Worm (Caenorhabditis elegans) whole organism, L1 larva: ENCODE data around the gene twk-16.

Experiments used
- C04F5.9 ChIP-seq: sonication (generic microtip); optimal IDR thresholded peaks from 2 replicates; lab custom pipeline; 2016; ENCODE audit warnings: missing genetic modification characterization, missing compliant biosample characterization
- alr-1 ChIP-seq: fragments of 200-800 bp; sonication (Bioruptor generic); optimal IDR thresholded peaks from 2 replicates; lab custom pipeline; 2018; ENCODE audit warnings: borderline replicate concordance, mild to moderate bottlenecking, missing genetic modification characterization, missing compliant biosample characterization
- blmp-1 ChIP-seq: fragments of 150-350 bp; optimal IDR thresholded peaks from 2 replicates; lab custom pipeline; 2014; ENCODE audit warnings: missing biosample characterization, missing genetic modification characterization
- ceh-8 ChIP-seq: fragments of 200-800 bp; sonication (Bioruptor generic); optimal IDR thresholded peaks from 2 replicates; lab custom pipeline; 2018; ENCODE audit warnings: mild to moderate bottlenecking, missing genetic modification characterization, moderate library complexity, missing compliant biosample characterization
- ceh-82 ChIP-seq, 3 experiments: fragments of 150-350 bp in 1 of 3; sonication (generic microtip) in 2 of 3; optimal IDR thresholded peaks; 2 replicates each; lab custom pipeline; 2014 to 2017; ENCODE audit warnings: missing biosample characterization in 3 of 3, missing genetic modification characterization in 3 of 3
- ceh-88 ChIP-seq: fragments of 200-800 bp; sonication (Bioruptor generic); IDR thresholded peaks from 2 replicates; pipeline ENCODE4 v1.3.6; 2022; ENCODE audit warnings: missing genetic modification characterization, missing compliant biosample characterization
- efl-1 ChIP-seq, 4 experiments: fragments of 150-350 bp; optimal IDR thresholded peaks in 3 of 4; peaks in 1 of 4; 1 replicate in 1 of 4; 2 replicates in 3 of 4; lab custom pipeline; 2014; ENCODE audit warnings: missing biosample characterization in 2 of 4, missing genetic modification characterization in 2 of 4, missing genetic modification reagents in 2 of 4
- elt-2 ChIP-seq: sonication (generic microtip); optimal IDR thresholded peaks from 2 replicates; lab custom pipeline; 2016; ENCODE audit warnings: missing genetic modification characterization, mild to moderate bottlenecking, inconsistent platforms, missing compliant biosample characterization, missing genetic modification reagents
- elt-3 ChIP-seq, 6 experiments: fragments of 150-350 bp in 1 of 6; sonication (generic microtip); optimal IDR thresholded peaks; 2 replicates each; lab custom pipeline; 2017 to 2018; ENCODE audit warnings: missing biosample characterization in 6 of 6, missing genetic modification characterization in 6 of 6, inconsistent platforms in 1 of 6
- fkh-4 ChIP-seq: sonication (generic microtip); optimal IDR thresholded peaks from 2 replicates; lab custom pipeline; 2016; ENCODE audit warnings: missing compliant biosample characterization, missing genetic modification characterization, borderline replicate concordance
- fos-1 ChIP-seq: fragments of 150-350 bp; optimal IDR thresholded peaks from 2 replicates; lab custom pipeline; 2014; ENCODE audit warnings: missing biosample characterization, missing genetic modification characterization
- hlh-17 ChIP-seq: fragments of 200-800 bp; sonication (Bioruptor generic); optimal IDR thresholded peaks from 2 replicates; lab custom pipeline; 2018; ENCODE audit warnings: missing genetic modification characterization, mild to moderate bottlenecking, missing compliant biosample characterization, moderate library complexity, borderline replicate concordance
- hpl-2 ChIP-seq: fragments of 150-350 bp; optimal IDR thresholded peaks from 2 replicates; lab custom pipeline; 2014; ENCODE audit warnings: missing biosample characterization, missing genetic modification reagents, missing genetic modification characterization
- irx-1 ChIP-seq: sonication (generic microtip); optimal IDR thresholded peaks from 2 replicates; lab custom pipeline; 2016; ENCODE audit warnings: missing genetic modification characterization, missing compliant biosample characterization
- jun-1 ChIP-seq: fragments of 150-350 bp; optimal IDR thresholded peaks from 2 replicates; lab custom pipeline; 2014; ENCODE audit warnings: missing biosample characterization, missing genetic modification reagents, missing genetic modification characterization
- lin-14 ChIP-seq: fragments of 200-800 bp; sonication (Bioruptor generic); optimal IDR thresholded peaks from 2 replicates; lab custom pipeline; 2018; ENCODE audit warnings: mild to moderate bottlenecking, missing genetic modification characterization, moderate library complexity, missing compliant biosample characterization
- lin-35 ChIP-seq, 2 experiments: fragments of 150-350 bp; optimal IDR thresholded peaks; 2 replicates each; lab custom pipeline; 2014; ENCODE audit warnings: missing biosample characterization in 2 of 2, missing genetic modification characterization in 2 of 2, missing genetic modification reagents in 2 of 2
- lin-39 ChIP-seq: fragments of 150-350 bp; optimal IDR thresholded peaks from 2 replicates; lab custom pipeline; 2014; ENCODE audit warnings: missing biosample characterization, missing genetic modification reagents, missing genetic modification characterization
- lir-3 ChIP-seq: sonication (generic microtip); optimal IDR thresholded peaks from 2 replicates; lab custom pipeline; 2016; ENCODE audit warnings: mild to moderate bottlenecking, missing genetic modification characterization, moderate library complexity, missing compliant biosample characterization; ENCODE audit not compliant: poor library complexity
- mdl-1 ChIP-seq, 2 experiments: fragments of 150-350 bp; optimal IDR thresholded peaks; 2 replicates each; lab custom pipeline; 2014 to 2017; ENCODE audit warnings: missing biosample characterization in 2 of 2, missing genetic modification characterization in 2 of 2, inconsistent platforms in 1 of 2
- mef-2 ChIP-seq: fragments of 150-350 bp; optimal IDR thresholded peaks from 2 replicates; lab custom pipeline; 2014; ENCODE audit warnings: missing biosample characterization, missing genetic modification characterization
- mep-1 ChIP-seq: fragments of 150-350 bp; optimal IDR thresholded peaks from 2 replicates; lab custom pipeline; 2014; ENCODE audit warnings: missing biosample characterization, missing genetic modification characterization
- nhr-11 ChIP-seq: fragments of 150-350 bp; optimal IDR thresholded peaks from 2 replicates; lab custom pipeline; 2014; ENCODE audit warnings: missing biosample characterization, missing genetic modification characterization
- nhr-20 ChIP-seq: sonication (generic microtip); optimal IDR thresholded peaks from 2 replicates; lab custom pipeline; 2016; ENCODE audit warnings: mild to moderate bottlenecking, missing genetic modification characterization, missing compliant biosample characterization
- nhr-237 ChIP-seq: fragments of 150-350 bp; optimal IDR thresholded peaks from 2 replicates; lab custom pipeline; 2014; ENCODE audit warnings: missing biosample characterization, missing genetic modification characterization
- nhr-47 ChIP-seq: sonication (generic microtip); optimal IDR thresholded peaks from 2 replicates; lab custom pipeline; 2016; ENCODE audit warnings: mild to moderate bottlenecking, missing genetic modification characterization, moderate library complexity, missing compliant biosample characterization
- nhr-71 ChIP-seq: sonication (generic microtip); optimal IDR thresholded peaks from 2 replicates; lab custom pipeline; 2016; ENCODE audit warnings: mild to moderate bottlenecking, missing genetic modification characterization, moderate library complexity, missing compliant biosample characterization
- nhr-76 ChIP-seq: sonication (generic microtip); optimal IDR thresholded peaks from 2 replicates; lab custom pipeline; 2017; ENCODE audit warnings: missing biosample characterization, missing genetic modification characterization
- nhr-77 ChIP-seq: fragments of 150-350 bp; optimal IDR thresholded peaks from 2 replicates; lab custom pipeline; 2014; ENCODE audit warnings: missing biosample characterization, missing genetic modification characterization
- nhr-84 ChIP-seq: sonication (generic microtip); optimal IDR thresholded peaks from 2 replicates; lab custom pipeline; 2017; ENCODE audit warnings: missing biosample characterization, missing genetic modification characterization
- nhr-85 ChIP-seq: sonication (generic microtip); peaks from one replicate; lab custom pipeline; 2016; ENCODE audit warnings: missing genetic modification characterization, inconsistent platforms, missing compliant biosample characterization
- nhr-90 ChIP-seq: sonication (generic microtip); optimal IDR thresholded peaks from 2 replicates; lab custom pipeline; 2016; ENCODE audit warnings: mild to moderate bottlenecking, missing genetic modification characterization, missing compliant biosample characterization; ENCODE audit not compliant: poor library complexity
- pax-3 ChIP-seq: fragments of 200-800 bp; sonication (Bioruptor generic); optimal IDR thresholded peaks from 2 replicates; lab custom pipeline; 2018; ENCODE audit warnings: mild to moderate bottlenecking, missing genetic modification characterization, moderate library complexity, missing compliant biosample characterization
- pqm-1 ChIP-seq: sonication (generic microtip); optimal IDR thresholded peaks from 3 replicates; lab custom pipeline; 2017; ENCODE audit warnings: missing biosample characterization, missing genetic modification characterization
- rnt-1 ChIP-seq: sonication (generic microtip); optimal IDR thresholded peaks from 2 replicates; lab custom pipeline; 2016; ENCODE audit warnings: mild to moderate bottlenecking, missing genetic modification characterization, moderate library complexity, missing compliant biosample characterization
- skn-1 ChIP-seq: fragments of 150-350 bp; optimal IDR thresholded peaks from 2 replicates; lab custom pipeline; 2014; ENCODE audit warnings: missing biosample characterization, missing genetic modification characterization
- snpc-4 ChIP-seq: fragments of 150-350 bp; optimal IDR thresholded peaks from 2 replicates; lab custom pipeline; 2014; ENCODE audit warnings: missing biosample characterization, missing genetic modification characterization
- snu-23 ChIP-seq: sonication (generic microtip); optimal IDR thresholded peaks from 2 replicates; lab custom pipeline; 2016; ENCODE audit warnings: missing genetic modification characterization, missing compliant biosample characterization
- sup-37 ChIP-seq: fragments of 200-800 bp; sonication (Bioruptor generic); optimal IDR thresholded peaks from 2 replicates; lab custom pipeline; 2018; ENCODE audit warnings: mild to moderate bottlenecking, missing genetic modification characterization, missing compliant biosample characterization
- tbx-2 ChIP-seq: sonication (generic microtip); optimal IDR thresholded peaks from 2 replicates; lab custom pipeline; 2016; ENCODE audit warnings: missing genetic modification characterization, missing compliant biosample characterization
- ztf-4 ChIP-seq: fragments of 150-350 bp; optimal IDR thresholded peaks from 2 replicates; lab custom pipeline; 2014; ENCODE audit warnings: missing biosample characterization, missing genetic modification characterization

The twk-16 gene

DNA sequence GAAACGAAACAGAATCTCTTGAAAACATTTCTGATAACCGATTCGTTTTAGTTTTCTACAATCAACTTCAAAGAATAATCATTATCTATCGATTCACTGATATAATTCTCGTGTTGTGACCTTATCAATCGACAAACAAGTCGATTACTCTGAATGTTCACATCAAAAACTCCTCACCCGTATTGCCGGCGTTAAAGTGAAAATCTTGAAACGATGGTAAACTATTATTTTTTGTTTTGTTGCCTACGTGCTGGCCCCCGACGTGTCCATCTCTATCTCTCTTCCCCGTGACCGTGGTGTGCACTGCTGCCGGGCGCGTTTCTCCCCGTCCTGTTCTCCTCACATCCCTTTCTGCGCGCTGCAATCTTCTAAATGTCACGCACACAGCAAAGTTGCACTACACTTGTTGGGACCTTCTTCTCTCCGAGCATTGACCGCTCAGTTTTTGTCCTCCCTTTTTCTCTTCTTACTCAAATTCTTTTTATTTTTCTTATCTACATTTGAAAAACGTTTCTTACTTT, 9.0 kb downstream of the twk-16 start (continued):
- TF ChIP-seq lin-14 (peak; percentile 90), nhr-77 (tag; lab: Kevin White, UChicago) (no peak), nhr-20 (peak; percentile 62), hlh-17 (GFP tag; lab: Kevin White, UChicago) (no peak), lir-3 (tag; lab: Kevin White, UChicago) (peak; percentile 22), pqm-1 (peak; percentile 25), rnt-1 (tag; lab: Kevin White, UChicago) (peak; percentile 59), mdl-1 (tag; optimal IDR thresholded peaks at IDR 0.05; lab: Kevin White, UChicago) (peak in 1 of 2 experiments; percentile 57), elt-2 (tag; lab: Kevin White, UChicago) (peak; percentile 78), ceh-8 (GFP tag; lab: Kevin White, UChicago) (no peak), pax-3 (tag; lab: Kevin White, UChicago) (no peak), nhr-71 (tag; lab: Kevin White, UChicago) (peak; percentile 61), nhr-85 (tag; lab: Kevin White, UChicago) (peak; percentile 74), ceh-82 (tag; optimal IDR thresholded peaks at IDR 0.05; lab: Kevin White, UChicago) (peak in 1 of 3 experiments; percentile 65), tbx-2 (tag; lab: Kevin White, UChicago) (peak; percentile 54), nhr-47 (tag; lab: Kevin White, UChicago) (peak; percentile 48)

DNA sequence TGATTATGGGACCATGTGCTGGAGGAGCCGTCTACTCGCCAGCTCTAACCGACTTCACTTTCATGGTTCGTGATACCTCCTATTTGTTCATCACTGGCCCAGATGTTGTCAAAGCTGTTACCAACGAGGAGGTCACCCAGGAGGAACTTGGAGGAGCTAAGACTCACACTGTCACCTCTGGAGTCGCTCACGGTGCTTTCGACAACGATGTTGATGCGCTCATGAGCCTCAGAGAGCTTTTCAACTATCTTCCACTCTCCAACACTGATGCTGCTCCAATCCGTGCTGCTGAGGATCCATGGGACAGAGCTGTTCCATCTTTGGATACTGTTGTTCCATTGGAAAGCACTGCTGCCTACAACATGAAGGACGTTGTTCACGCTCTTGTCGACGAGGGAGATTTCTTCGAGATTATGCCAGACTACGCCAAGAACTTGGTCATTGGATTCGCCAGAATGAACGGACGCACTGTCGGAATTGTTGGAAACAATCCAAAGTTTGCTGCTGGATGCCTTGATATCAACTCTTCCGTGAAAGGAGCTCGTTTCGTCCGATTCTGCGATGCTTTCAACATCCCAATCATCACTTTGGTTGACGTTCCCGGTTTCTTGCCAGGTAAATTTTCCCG, 10.3 kb downstream of the twk-16 start:
- TF ChIP-seq fkh-4 (tag; lab: Kevin White, UChicago) (no peak), nhr-85 (tag; lab: Kevin White, UChicago) (peak; percentile 6)

DNA sequence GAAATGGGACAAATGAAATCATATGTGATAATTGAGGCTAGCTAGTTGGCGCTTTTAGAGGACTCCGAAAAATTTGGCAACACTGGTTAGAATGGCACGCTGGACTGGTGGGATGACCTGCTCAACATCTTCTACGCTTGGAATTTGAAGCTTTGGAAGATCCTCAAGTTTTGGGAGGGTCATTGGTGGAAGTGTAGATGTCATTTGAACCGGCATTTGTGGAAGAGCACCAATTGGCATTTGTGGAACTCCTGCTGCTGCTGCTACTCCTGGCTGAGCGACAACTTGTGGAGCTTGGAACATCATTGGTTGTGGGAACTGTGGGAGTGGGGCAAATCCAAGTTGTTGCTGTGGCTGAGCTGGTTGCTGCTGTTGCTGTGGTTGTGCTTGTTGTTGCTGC, 11.5 kb downstream of the twk-16 start:
- TF ChIP-seq nhr-90 (tag; lab: Kevin White, UChicago) (peak; percentile 23), rnt-1 (tag; lab: Kevin White, UChicago) (no peak), irx-1 (tag; lab: Kevin White, UChicago) (no peak), nhr-71 (tag; lab: Kevin White, UChicago) (peak; percentile 12), mef-2 (tag; lab: Kevin White, UChicago) (no peak)

DNA sequence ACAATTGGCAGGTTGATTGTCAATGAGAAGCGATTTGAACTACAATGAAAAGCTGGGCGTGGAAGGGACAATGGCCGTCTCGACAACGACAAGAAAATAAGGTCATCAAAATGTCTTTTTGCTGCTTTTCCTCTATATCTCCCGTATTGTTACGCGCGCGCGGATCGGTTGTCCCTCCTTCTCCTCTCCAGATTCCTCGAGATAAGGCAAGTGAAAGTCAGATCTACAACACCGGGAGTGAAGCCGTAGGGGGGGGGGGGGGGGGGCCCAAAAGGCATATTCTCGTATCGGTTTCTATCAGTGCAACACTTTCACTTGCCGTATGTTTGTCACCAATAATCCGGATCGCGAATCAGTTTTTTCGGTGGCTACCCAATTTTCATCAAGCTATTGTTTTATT, 13.4 kb downstream of the twk-16 start, which contains the start of gene wrt-2:
TSS of gene wrt-2 (minus strand) at position 46 of the 400 bp plus-strand sequence.
- TF ChIP-seq blmp-1 (tag; lab: Kevin White, UChicago) (peak; percentile 83), skn-1 (tag; lab: Kevin White, UChicago) (no peak), nhr-76 (tag; lab: Kevin White, UChicago) (no peak), sup-37 (no peak), lin-35 (GFP tag; optimal IDR thresholded peaks at IDR 0.05; lab: Kevin White, UChicago) (no peak), efl-1 (optimal IDR thresholded peaks at IDR 0.05; lab: Kevin White, UChicago) (no peak), efl-1 (GFP tag; optimal IDR thresholded peaks at IDR 0.05 in 1 of 2; lab: Kevin White, UChicago) (peak in 1 of 2 experiments; percentile 10), ceh-88 (GFP tag; lab: Robert Waterston, UW) (no peak), nhr-11 (tag; lab: Kevin White, UChicago) (no peak), ztf-4 (tag; lab: Kevin White, UChicago) (no peak), nhr-84 (no peak), fos-1 (tag; lab: Kevin White, UChicago) (no peak), nhr-77 (tag; lab: Kevin White, UChicago) (no peak)

DNA sequence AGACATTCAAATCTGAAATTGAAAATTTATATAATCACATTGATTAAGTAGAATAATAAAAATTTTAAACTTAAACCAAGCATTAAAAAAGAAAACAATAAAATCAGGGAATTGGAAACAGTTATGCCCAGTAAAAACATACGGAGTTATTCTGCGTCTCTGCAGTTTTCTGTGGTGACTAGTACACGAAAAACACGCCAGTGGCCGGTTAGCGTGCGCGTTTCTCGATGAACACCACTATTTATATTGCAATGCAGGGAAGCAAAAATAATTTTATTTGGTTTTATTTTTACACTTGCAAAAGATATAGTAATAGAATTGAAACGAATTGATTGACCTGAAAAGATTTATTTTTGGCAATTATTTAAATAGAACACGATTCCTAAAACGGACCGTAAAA, 18.9 kb downstream of the twk-16 start, which contains the start of gene sec-3:
TSS of gene sec-3 (minus strand) at position 21 of the 400 bp plus-strand sequence.
- TF ChIP-seq hpl-2 (GFP tag; lab: Kevin White, UChicago), result peak; percentile 48
- TF ChIP-seq nhr-237 (tag; lab: Kevin White, UChicago), result peak; percentile 69
- peak; percentile 27 for TF ChIP-seq sup-37
- peak; percentile 90 for TF ChIP-seq lin-39 (tag; lab: Kevin White, UChicago)
- TF ChIP-seq nhr-20, result peak; percentile 91
- TF ChIP-seq snu-23, result peak; percentile 95
- peak; percentile 96 for TF ChIP-seq lin-14
- TF ChIP-seq jun-1 (tag; lab: Kevin White, UChicago), result peak; percentile 41
- no peak for TF ChIP-seq alr-1 (tag; lab: Kevin White, UChicago)
- peak; percentile 49 for TF ChIP-seq C04F5.9
- peak; percentile 80 to 90 (median 88) for TF ChIP-seq ceh-82 (tag; optimal IDR thresholded peaks at IDR 0.05; lab: Kevin White, UChicago)
- TF ChIP-seq ceh-88 (GFP tag; lab: Robert Waterston, UW), result peak; percentile 48; the same call in 1 of the 2 replicates
- peak; percentile 96 for TF ChIP-seq mep-1 (tag; lab: Kevin White, UChicago)
- peak in 1 of 2 experiments; percentile 76 for TF ChIP-seq mdl-1 (tag; optimal IDR thresholded peaks at IDR 0.05; lab: Kevin White, UChicago)
- TF ChIP-seq rnt-1 (tag; lab: Kevin White, UChicago), result peak; percentile 94
- TF ChIP-seq snpc-4 (tag; lab: Kevin White, UChicago), result peak; percentile 83
- peak; percentile 88 for TF ChIP-seq nhr-85 (tag; lab: Kevin White, UChicago)
- peak in 3 of 6 experiments; percentile 27 to 91 (median 45) for TF ChIP-seq elt-3 (tag; optimal IDR thresholded peaks at IDR 0.05; lab: Kevin White, UChicago)
